Worm (Caenorhabditis elegans) whole organism, L2 larva: ENCODE results near the gene srz-83.

Experiments
- F13H6.1 ChIP-seq: sonication (generic microtip); optimal IDR thresholded peaks from 2 replicates; lab custom pipeline; 2016; ENCODE audit warnings: missing genetic modification characterization, missing compliant biosample characterization
- R02D3.7 ChIP-seq: fragments of 150-350 bp; optimal IDR thresholded peaks from 2 replicates; lab custom pipeline; 2014; ENCODE audit warnings: missing biosample characterization, missing genetic modification characterization
- Y55F3AM.14 ChIP-seq: fragments of 200-800 bp; sonication (Bioruptor generic); optimal IDR thresholded peaks from 2 replicates; lab custom pipeline; 2018; ENCODE audit warnings: mild to moderate bottlenecking, missing genetic modification characterization, missing compliant biosample characterization
- ZK546.5 ChIP-seq: sonication (generic microtip); optimal IDR thresholded peaks from 2 replicates; lab custom pipeline; 2017; ENCODE audit warnings: missing biosample characterization, missing genetic modification characterization
- aly-2 ChIP-seq: fragments of 150-350 bp; optimal IDR thresholded peaks from 2 replicates; lab custom pipeline; 2014; ENCODE audit warnings: missing biosample characterization, missing genetic modification characterization
- ama-1 ChIP-seq: fragments of 150-350 bp; optimal IDR thresholded peaks from 2 replicates; lab custom pipeline; 2018; ENCODE audit warnings: inconsistent platforms
- blmp-1 ChIP-seq: sonication (generic microtip); optimal IDR thresholded peaks from 2 replicates; lab custom pipeline; 2017; ENCODE audit warnings: missing genetic modification characterization, mild to moderate bottlenecking, missing compliant biosample characterization, antibody characterized with exemption, moderate library complexity; ENCODE audit not compliant: insufficient read depth
- ceh-82 ChIP-seq: fragments of 150-350 bp; optimal IDR thresholded peaks from 2 replicates; lab custom pipeline; 2014; ENCODE audit warnings: missing biosample characterization, missing genetic modification characterization
- crh-2 ChIP-seq: sonication (generic microtip); optimal IDR thresholded peaks from 2 replicates; lab custom pipeline; 2017; ENCODE audit warnings: missing biosample characterization, missing genetic modification characterization
- dmd-4 ChIP-seq: sonication (generic microtip); optimal IDR thresholded peaks from 2 replicates; lab custom pipeline; 2017; ENCODE audit warnings: missing biosample characterization, missing genetic modification characterization
- egl-27 ChIP-seq: sonication (generic microtip); optimal IDR thresholded peaks from 3 replicates; lab custom pipeline; 2017; ENCODE audit warnings: missing biosample characterization, missing genetic modification reagents, missing genetic modification characterization
- elt-1 ChIP-seq: fragments of 150-350 bp; optimal IDR thresholded peaks from 2 replicates; lab custom pipeline; 2014; ENCODE audit warnings: missing biosample characterization, missing genetic modification characterization
- fos-1 ChIP-seq: fragments of 150-350 bp; optimal IDR thresholded peaks from 2 replicates; lab custom pipeline; 2014; ENCODE audit warnings: missing biosample characterization, missing genetic modification characterization
- gmeb-1 ChIP-seq: fragments of 150-350 bp; optimal IDR thresholded peaks from 2 replicates; lab custom pipeline; 2014; ENCODE audit warnings: missing biosample characterization, missing genetic modification characterization
- lin-11 ChIP-seq: fragments of 150-350 bp; sonication (generic microtip); optimal IDR thresholded peaks from 2 replicates; lab custom pipeline; 2014; ENCODE audit warnings: missing biosample characterization, missing genetic modification characterization, inconsistent platforms, mixed read lengths
- lin-13 ChIP-seq: fragments of 150-350 bp; optimal IDR thresholded peaks from 2 replicates; lab custom pipeline; 2014; ENCODE audit warnings: missing biosample characterization, missing genetic modification reagents, missing genetic modification characterization
- lin-39 ChIP-seq: fragments of 150-350 bp; optimal IDR thresholded peaks from 2 replicates; lab custom pipeline; 2014; ENCODE audit warnings: missing biosample characterization, missing genetic modification reagents, missing genetic modification characterization
- lsy-2 ChIP-seq, 2 experiments: fragments of 150-350 bp in 1 of 2; sonication (generic microtip) in 1 of 2; optimal IDR thresholded peaks; 2 replicates each; lab custom pipeline; 2014 to 2017; ENCODE audit warnings: missing biosample characterization in 2 of 2, missing genetic modification characterization in 2 of 2
- mab-5 ChIP-seq: fragments of 150-350 bp; optimal IDR thresholded peaks from 2 replicates; lab custom pipeline; 2014; ENCODE audit warnings: missing biosample characterization, missing genetic modification characterization
- mbf-1 ChIP-seq: sonication (generic microtip); optimal IDR thresholded peaks from 2 replicates; lab custom pipeline; 2017; ENCODE audit warnings: missing biosample characterization, missing genetic modification characterization
- mdl-1 ChIP-seq, 2 experiments: fragments of 150-350 bp in 1 of 2; sonication (generic microtip) in 1 of 2; optimal IDR thresholded peaks; 2 replicates each; lab custom pipeline; 2017; ENCODE audit warnings: missing biosample characterization in 2 of 2, missing genetic modification characterization in 2 of 2
- nhr-11 ChIP-seq: fragments of 150-350 bp; optimal IDR thresholded peaks from 2 replicates; lab custom pipeline; 2014; ENCODE audit warnings: missing biosample characterization, missing genetic modification characterization
- nhr-12 ChIP-seq: fragments of 150-350 bp; optimal IDR thresholded peaks from 2 replicates; lab custom pipeline; 2014; ENCODE audit warnings: missing biosample characterization, missing genetic modification characterization
- nhr-129 ChIP-seq: fragments of 150-350 bp; optimal IDR thresholded peaks from 2 replicates; lab custom pipeline; 2014; ENCODE audit warnings: missing biosample characterization, missing genetic modification characterization
- nhr-23 ChIP-seq: fragments of 150-350 bp; optimal IDR thresholded peaks from 2 replicates; lab custom pipeline; 2014; ENCODE audit warnings: missing biosample characterization, missing genetic modification reagents, missing genetic modification characterization
- nhr-6 ChIP-seq: fragments of 150-350 bp; optimal IDR thresholded peaks from 2 replicates; lab custom pipeline; 2014; ENCODE audit warnings: missing biosample characterization, missing genetic modification characterization
- nhr-77 ChIP-seq: fragments of 150-350 bp; optimal IDR thresholded peaks from 2 replicates; lab custom pipeline; 2014; ENCODE audit warnings: missing biosample characterization, missing genetic modification characterization
- peb-1 ChIP-seq: fragments of 150-350 bp; optimal IDR thresholded peaks from 2 replicates; lab custom pipeline; 2014; ENCODE audit warnings: missing biosample characterization, missing genetic modification characterization
- sem-4 ChIP-seq: fragments of 150-350 bp; optimal IDR thresholded peaks from 2 replicates; lab custom pipeline; 2014; ENCODE audit warnings: missing biosample characterization, missing genetic modification reagents, missing genetic modification characterization
- skn-1 ChIP-seq: sonication (generic microtip); optimal IDR thresholded peaks from 2 replicates; lab custom pipeline; 2017; ENCODE audit warnings: missing biosample characterization, missing genetic modification characterization
- sma-3 ChIP-seq: sonication (generic microtip); optimal IDR thresholded peaks from 2 replicates; lab custom pipeline; 2016; ENCODE audit warnings: missing genetic modification reagents, missing genetic modification characterization, missing compliant biosample characterization
- sma-9 ChIP-seq, 2 experiments: fragments of 150-350 bp in 1 of 2; sonication (generic microtip) in 1 of 2; optimal IDR thresholded peaks; 2 replicates each; lab custom pipeline; 2014 to 2016; ENCODE audit warnings: missing genetic modification characterization in 2 of 2, mild to moderate bottlenecking in 1 of 2, missing biosample characterization in 1 of 2, missing compliant biosample characterization in 1 of 2, missing genetic modification reagents in 1 of 2, moderate library complexity in 1 of 2
- snpc-4 ChIP-seq: fragments of 150-350 bp; optimal IDR thresholded peaks from 2 replicates; lab custom pipeline; 2014; ENCODE audit warnings: missing biosample characterization, missing genetic modification characterization
- unc-39 ChIP-seq: fragments of 150-350 bp; optimal IDR thresholded peaks from 2 replicates; lab custom pipeline; 2014; ENCODE audit warnings: missing biosample characterization, missing genetic modification characterization
- unc-55 ChIP-seq: fragments of 150-350 bp; sonication (generic microtip); optimal IDR thresholded peaks from 3 replicates; lab custom pipeline; 2014; ENCODE audit warnings: missing biosample characterization, missing genetic modification reagents, missing genetic modification characterization
- unc-62 ChIP-seq: fragments of 150-350 bp; optimal IDR thresholded peaks from 2 replicates; lab custom pipeline; 2014; ENCODE audit warnings: missing biosample characterization, missing genetic modification reagents, missing genetic modification characterization
- zag-1 ChIP-seq: fragments of 150-350 bp; optimal IDR thresholded peaks from 2 replicates; lab custom pipeline; 2014; ENCODE audit warnings: missing biosample characterization, missing genetic modification characterization
- ztf-1 ChIP-seq: fragments of 200-800 bp; sonication (Bioruptor generic); conservative IDR thresholded peaks from 2 replicates; pipeline ENCODE4 v1.3.6; 2022; ENCODE audit warnings: missing genetic modification characterization, missing compliant biosample characterization
- ztf-4 ChIP-seq: fragments of 150-350 bp; optimal IDR thresholded peaks from 2 replicates; lab custom pipeline; 2014; ENCODE audit warnings: missing biosample characterization, missing genetic modification characterization

srz-83 gene

DNA sequence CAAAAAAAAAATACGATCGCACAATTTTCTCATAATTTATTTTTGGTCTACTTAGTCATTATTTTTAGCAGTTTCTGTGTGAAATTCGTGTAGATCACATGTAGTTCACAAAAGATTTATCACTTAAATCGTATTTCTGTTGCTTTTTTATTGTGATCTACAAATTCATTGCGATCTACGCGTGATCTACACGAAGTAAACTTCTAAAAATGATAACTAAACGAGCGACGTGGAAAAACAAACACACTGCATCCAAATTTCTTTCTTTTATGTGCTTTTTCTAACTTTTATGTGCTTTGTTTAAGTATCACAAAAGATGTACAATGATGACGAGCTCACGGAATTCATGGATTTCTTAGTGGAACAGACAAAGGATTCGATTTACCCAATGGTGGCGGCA lies 35.6 kb downstream of the srz-83 start, which contains the start of gene B0212.3:
TSS of gene B0212.3 (plus strand) at position 301 of the 400 bp plus-strand sequence.
- TF ChIP-seq lin-39 (tag; lab: Kevin White, UChicago) (no peak), nhr-12 (tag; lab: Kevin White, UChicago) (no peak), peb-1 (tag; lab: Kevin White, UChicago) (no peak), nhr-129 (tag; lab: Kevin White, UChicago) (no peak), nhr-23 (no peak), lin-11 (tag; lab: Kevin White, UChicago) (no peak), sem-4 (tag; lab: Kevin White, UChicago) (no peak), unc-39 (no peak), crh-2 (tag; lab: Kevin White, UChicago) (no peak), unc-55 (no peak), ztf-1 (GFP tag; lab: Robert Waterston, UW) (no peak), blmp-1 (tag; lab: Kevin White, UChicago) (no peak), Y55F3AM.14 (GFP tag; lab: Kevin White, UChicago) (no peak), nhr-77 (tag; lab: Kevin White, UChicago) (no peak), R02D3.7 (tag; lab: Kevin White, UChicago) (no peak)

DNA sequence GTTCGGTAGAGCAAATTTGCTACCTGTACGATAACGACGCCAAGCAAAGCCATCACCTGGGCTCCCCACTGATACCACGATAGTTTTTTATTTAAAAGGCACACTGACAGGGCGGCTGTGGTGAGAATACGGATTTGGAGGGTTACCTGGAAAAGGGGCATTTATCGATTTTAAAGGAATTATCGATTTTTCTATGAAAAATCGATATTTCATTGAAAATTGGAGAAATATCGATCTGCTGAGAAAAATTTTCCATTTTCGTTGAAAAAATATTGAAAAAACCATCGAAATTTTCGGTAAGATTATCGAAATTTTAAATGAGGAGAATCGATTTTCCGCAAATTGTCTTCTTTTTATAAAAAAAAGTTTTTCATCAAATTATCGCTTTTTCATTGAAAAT lies 40.8 kb downstream of the srz-83 start:
- TF ChIP-seq ZK546.5 (tag; lab: Kevin White, UChicago) = no peak
- no peak for TF ChIP-seq snpc-4 (tag; lab: Kevin White, UChicago)
- no peak for TF ChIP-seq ztf-4 (tag; lab: Kevin White, UChicago)
- no peak for TF ChIP-seq unc-55
- TF ChIP-seq elt-1 (tag; lab: Kevin White, UChicago) = no peak
- no peak for TF ChIP-seq lin-13 (GFP tag; lab: Kevin White, UChicago)
- no peak for TF ChIP-seq R02D3.7 (tag; lab: Kevin White, UChicago)
- TF ChIP-seq sem-4 (tag; lab: Kevin White, UChicago) = no peak
- TF ChIP-seq unc-62 = no peak
- TF ChIP-seq unc-39 = no peak
- no peak for TF ChIP-seq fos-1
- no peak for TF ChIP-seq Y55F3AM.14 (GFP tag; lab: Kevin White, UChicago)
- no peak for TF ChIP-seq nhr-11 (tag; lab: Kevin White, UChicago)
- no peak for TF ChIP-seq lsy-2 (tag; optimal IDR thresholded peaks at IDR 0.05; lab: Kevin White, UChicago)
- TF ChIP-seq zag-1 = no peak
- TF ChIP-seq skn-1 (tag; lab: Kevin White, UChicago) = no peak
- no peak for TF ChIP-seq mdl-1 (tag; optimal IDR thresholded peaks at IDR 0.05; lab: Kevin White, UChicago)
- TF ChIP-seq nhr-12 (tag; lab: Kevin White, UChicago) = no peak

DNA sequence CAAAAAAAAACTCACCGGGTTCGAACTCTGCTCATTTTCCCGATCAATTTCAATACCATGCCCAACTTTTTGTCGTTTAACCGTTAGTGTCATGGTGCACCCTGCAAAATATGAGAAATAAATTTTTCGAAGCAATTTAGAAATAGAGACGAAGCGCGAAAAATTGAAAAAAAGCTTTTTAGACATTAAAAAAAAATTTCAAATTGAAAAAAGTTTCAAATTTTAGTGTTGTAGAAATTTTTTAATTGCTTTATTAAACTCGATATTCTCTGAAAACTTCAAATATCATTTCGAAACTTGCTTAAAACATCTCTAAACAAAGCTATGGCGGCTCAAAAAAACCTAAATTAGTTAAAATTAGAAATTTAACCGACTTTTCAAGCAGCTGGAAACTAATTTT lies 43.3 kb downstream of the srz-83 start, which contains the start of gene nstp-6:
TSS of gene nstp-6 (minus strand) at position 101 of the 400 bp plus-strand sequence.
- no peak for TF ChIP-seq lsy-2 (tag; optimal IDR thresholded peaks at IDR 0.05; lab: Kevin White, UChicago)
- TF ChIP-seq sma-3 = no peak
- no peak for TF ChIP-seq F13H6.1 (tag; lab: Kevin White, UChicago)
- TF ChIP-seq nhr-6 (tag; lab: Kevin White, UChicago) = no peak
- no peak for TF ChIP-seq gmeb-1 (tag; lab: Kevin White, UChicago)
- TF ChIP-seq nhr-129 (tag; lab: Kevin White, UChicago) = no peak
- TF ChIP-seq blmp-1 (tag; lab: Kevin White, UChicago) = no peak
- TF ChIP-seq unc-62 = no peak
- TF ChIP-seq ztf-1 (GFP tag; lab: Robert Waterston, UW) = no peak
- no peak for TF ChIP-seq aly-2 (tag; lab: Kevin White, UChicago)
- TF ChIP-seq, all 48 proteins: peak for 0

DNA sequence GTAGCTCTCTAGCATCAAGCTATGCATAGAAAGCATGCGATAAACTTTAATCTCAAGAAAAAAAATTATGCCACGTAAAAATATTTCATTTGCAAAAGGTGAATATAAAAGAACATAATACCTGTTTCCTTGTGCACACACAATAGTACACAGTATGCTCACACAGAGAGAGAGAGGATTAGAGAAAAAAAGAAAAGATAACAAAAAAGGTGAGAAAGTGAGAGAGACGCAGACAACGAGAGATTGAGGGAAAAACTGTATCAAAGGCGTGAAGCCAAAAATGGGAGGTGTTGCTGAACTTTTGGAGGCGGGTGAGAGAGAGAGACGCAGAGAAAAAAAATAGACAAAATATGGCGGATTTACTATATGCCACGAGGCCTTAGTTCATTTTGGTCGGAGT lies 44.1 kb downstream of the srz-83 start:
- TF ChIP-seq ama-1 (lab: Kevin White, UChicago) = no peak
- no peak for TF ChIP-seq snpc-4 (tag; lab: Kevin White, UChicago)
- TF ChIP-seq dmd-4 (tag; lab: Kevin White, UChicago) = no peak
- TF ChIP-seq mbf-1 (tag; lab: Kevin White, UChicago) = no peak
- TF ChIP-seq gmeb-1 (tag; lab: Kevin White, UChicago) = peak; percentile 47
- no peak for TF ChIP-seq ztf-1 (GFP tag; lab: Robert Waterston, UW)
- no peak for TF ChIP-seq mab-5 (tag; lab: Kevin White, UChicago)
- peak; percentile 56 for TF ChIP-seq crh-2 (tag; lab: Kevin White, UChicago)
- TF ChIP-seq nhr-23 = no peak
- peak; percentile 29 for TF ChIP-seq sma-9 (GFP tag; optimal IDR thresholded peaks at IDR 0.05; lab: Kevin White, UChicago)
- TF ChIP-seq sma-9 (tag; optimal IDR thresholded peaks at IDR 0.05; lab: Kevin White, UChicago) = no peak
- no peak for TF ChIP-seq zag-1
- TF ChIP-seq peb-1 (tag; lab: Kevin White, UChicago) = no peak
- TF ChIP-seq ceh-82 (tag; lab: Kevin White, UChicago) = no peak
- TF ChIP-seq ztf-4 (tag; lab: Kevin White, UChicago) = no peak
- peak; percentile 37 for TF ChIP-seq fos-1
- peak; percentile 64 for TF ChIP-seq F13H6.1 (tag; lab: Kevin White, UChicago)
- no peak for TF ChIP-seq egl-27 (tag; lab: Kevin White, UChicago)
- no peak for TF ChIP-seq lin-11 (tag; lab: Kevin White, UChicago)
- no peak for TF ChIP-seq R02D3.7 (tag; lab: Kevin White, UChicago)
- TF ChIP-seq nhr-11 (tag; lab: Kevin White, UChicago) = no peak
